Worm (Caenorhabditis elegans) whole organism, midembryonic: ENCODE measurements around the gene fbxb-76.

Source experiments
- T22C8.4 ChIP-seq: fragments of 200-800 bp; sonication (Bioruptor generic); IDR thresholded peaks from 2 replicates; pipeline ENCODE4 v1.3.6; 2022; ENCODE audit warnings: missing genetic modification characterization, missing compliant biosample characterization
- cog-1 ChIP-seq: sonication (generic microtip); optimal IDR thresholded peaks from 2 replicates; lab custom pipeline; 2016; ENCODE audit warnings: missing genetic modification characterization, missing compliant biosample characterization
- flt-1 ChIP-seq: fragments of 200-800 bp; sonication (Bioruptor generic); IDR thresholded peaks from 2 replicates; pipeline ENCODE4 v1.3.6; 2022; ENCODE audit warnings: missing genetic modification characterization, missing compliant biosample characterization
- klf-2 ChIP-seq: fragments of 200-800 bp; sonication (Bioruptor generic); conservative IDR thresholded peaks from 2 replicates; pipeline ENCODE4 v1.3.6; 2022; ENCODE audit warnings: missing genetic modification reagents, missing genetic modification characterization, missing compliant biosample characterization

ce11 chrIV:11414920-11415319 is 35.8 kb upstream of the fbxb-76 start, which contains the start of gene F22B3.10:
- no peak for TF ChIP-seq flt-1 (GFP tag; lab: Robert Waterston, UW)
- TF ChIP-seq klf-2 (GFP tag; lab: Robert Waterston, UW): no peak
- TF ChIP-seq cog-1 (tag; lab: Kevin White, UChicago): no peak
- no peak for TF ChIP-seq T22C8.4
